Worm (Caenorhabditis elegans) whole organism, L2 larva: Measurements from ENCODE around the gene Y42A5A.3.
A peak's percentile ranks its signal among the peaks of the same experiment; 100 is the strongest.

Source experiments
- R02D3.7 ChIP-seq: fragments of 150-350 bp; optimal IDR thresholded peaks from 2 replicates; lab custom pipeline; 2014; ENCODE audit warnings: missing biosample characterization, missing genetic modification characterization
- aly-2 ChIP-seq: fragments of 150-350 bp; optimal IDR thresholded peaks from 2 replicates; lab custom pipeline; 2014; ENCODE audit warnings: missing biosample characterization, missing genetic modification characterization
- ceh-16 ChIP-seq: fragments of 150-350 bp; optimal IDR thresholded peaks from 2 replicates; lab custom pipeline; 2014; ENCODE audit warnings: missing biosample characterization, missing genetic modification characterization
- fos-1 ChIP-seq: fragments of 150-350 bp; optimal IDR thresholded peaks from 2 replicates; lab custom pipeline; 2014; ENCODE audit warnings: missing biosample characterization, missing genetic modification characterization
- skn-1 ChIP-seq: sonication (generic microtip); optimal IDR thresholded peaks from 2 replicates; lab custom pipeline; 2017; ENCODE audit warnings: missing biosample characterization, missing genetic modification characterization
- unc-62 ChIP-seq: fragments of 150-350 bp; optimal IDR thresholded peaks from 2 replicates; lab custom pipeline; 2014; ENCODE audit warnings: missing biosample characterization, missing genetic modification reagents, missing genetic modification characterization

DNA sequence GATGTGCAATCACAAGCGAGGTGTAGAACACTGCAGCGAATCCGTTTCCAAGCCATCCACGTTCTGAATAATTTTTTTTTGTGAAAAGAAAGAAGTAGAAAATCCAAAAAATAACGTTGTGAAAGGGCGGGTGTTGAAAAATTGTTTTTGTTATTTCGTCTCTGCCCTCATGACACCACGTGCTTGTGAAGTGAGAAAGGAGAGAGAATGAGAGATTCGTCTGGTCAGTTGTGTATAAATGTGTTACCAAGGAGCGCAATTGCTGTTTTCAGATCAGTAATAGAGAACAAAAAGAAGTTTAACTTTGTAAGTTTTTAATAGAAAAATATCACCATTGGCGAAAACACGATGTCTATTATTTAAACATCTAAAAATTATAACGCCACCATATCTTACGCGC is 25.5 kb upstream of the Y42A5A.3 start:
- TF ChIP-seq R02D3.7 (tag; lab: Kevin White, UChicago) (no peak), skn-1 (tag; lab: Kevin White, UChicago) (no peak), unc-62 (GFP tag; lab: Kevin White, UChicago) (no peak), ceh-16 (tag; lab: Kevin White, UChicago) (no peak), fos-1 (peak; percentile 23), aly-2 (tag; lab: Kevin White, UChicago) (no peak)
